Fruit fly (Drosophila melanogaster) S2 (cell line): Measurements from ENCODE around the gene Ephrin.

Experiments
- CG8478 ChIP-seq: fragments of >200 bp; optimal IDR thresholded peaks from 2 replicates; lab custom pipeline; 2018
- CTCF ChIP-seq, 2 experiments: fragments of >200 bp; optimal IDR thresholded peaks; 2 replicates each; lab custom pipeline; 2018

dm6 chr4:576439-576838, 4.9 kb downstream of the Ephrin start:
- TF ChIP-seq CG8478 (lab: Kevin White, UChicago), result no peak
- no peak for TF ChIP-seq CTCF (optimal IDR thresholded peaks at IDR 0.05; lab: Kevin White, UChicago)
